Fruit fly (Drosophila melanogaster): Measurements from ENCODE around the gene CNMaR.

Gene CNMaR

DNA sequence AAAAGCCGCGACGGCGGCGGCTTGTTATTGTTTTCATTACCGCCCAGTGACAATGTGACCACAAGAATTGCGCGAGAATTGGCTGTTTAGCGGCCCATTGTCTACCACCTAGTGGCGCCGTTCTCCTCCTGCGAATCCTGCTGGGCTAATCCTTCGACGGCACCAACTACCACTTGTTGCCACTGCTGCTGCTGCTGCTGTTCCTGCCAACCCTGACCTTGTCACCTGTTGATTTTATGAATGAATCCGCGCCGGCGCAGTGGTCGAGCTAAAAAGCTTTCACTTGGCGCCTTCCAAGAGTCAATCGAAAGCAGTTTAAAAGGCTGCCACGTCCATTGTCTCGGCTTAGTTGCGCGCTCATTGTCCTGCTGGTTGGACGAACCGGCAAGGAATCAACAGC lies at the start of gene CNMaR:
TSS of gene CNMaR (plus strand) at position 348 of the 400 bp plus-strand sequence.
- TF ChIP-seq Myc (optimal IDR thresholded peaks at IDR 0.05) (no peak), insv (optimal IDR thresholded peaks at IDR 0.05) (no peak)

DNA sequence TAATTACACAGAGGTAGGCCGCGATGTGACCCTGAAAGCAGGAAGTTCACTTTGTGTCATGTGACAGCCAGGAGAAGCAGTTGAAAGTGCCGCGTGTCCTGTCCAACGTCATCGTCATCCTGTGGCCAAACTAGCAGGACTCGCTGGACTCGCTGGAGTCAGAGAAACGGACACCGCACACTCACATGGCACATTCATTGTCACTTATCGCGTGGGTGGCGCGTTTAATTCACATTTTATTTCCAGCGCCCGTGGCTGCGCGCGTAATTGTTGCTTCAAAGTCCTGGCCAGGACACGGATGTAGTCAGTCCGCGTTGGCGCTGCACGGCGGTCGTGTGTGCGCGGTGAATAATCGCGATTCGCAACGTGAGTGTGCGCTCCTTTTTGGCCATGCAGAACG lies 46.4 kb upstream of the CNMaR start, which contains the start of gene Tmc:
TSS of gene Tmc (plus strand) at position 301 of the 400 bp plus-strand sequence.
- TF ChIP-seq ttk (optimal IDR thresholded peaks at IDR 0.05) (no peak), h (optimal IDR thresholded peaks at IDR 0.05) (no peak), Myc (optimal IDR thresholded peaks at IDR 0.05) (no peak), insv (optimal IDR thresholded peaks at IDR 0.05) (no peak), Sin3A (optimal IDR thresholded peaks at IDR 0.05) (no peak), psq (optimal IDR thresholded peaks at IDR 0.05) (no peak)

DNA sequence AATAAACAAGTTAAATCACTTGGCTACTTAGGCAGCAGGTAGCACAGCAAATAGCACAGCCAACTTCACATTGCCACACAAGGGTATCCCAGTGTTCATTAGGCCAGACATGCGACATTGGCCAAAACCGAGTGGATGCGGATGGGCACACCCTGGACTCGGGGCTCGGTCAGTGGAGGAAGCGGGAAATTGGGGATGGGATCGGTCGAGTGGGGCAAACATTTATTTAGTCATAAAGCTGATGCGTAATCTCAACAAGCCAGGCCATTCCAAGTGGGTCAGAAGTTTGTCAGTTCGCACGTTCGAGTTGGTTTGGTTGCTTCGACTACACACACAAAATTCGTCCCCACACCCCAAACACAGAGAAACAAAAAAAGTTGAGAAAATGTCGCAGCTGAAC lies 45.2 kb upstream of the CNMaR start, which contains the start of gene CG3222:
TSS of gene CG3222 (plus strand) at position 301 of the 400 bp plus-strand sequence.
- TF ChIP-seq h (optimal IDR thresholded peaks at IDR 0.05) (no peak), Myc (optimal IDR thresholded peaks at IDR 0.05) (no peak), psq (optimal IDR thresholded peaks at IDR 0.05) (no peak), insv (optimal IDR thresholded peaks at IDR 0.05) (no peak), ttk (optimal IDR thresholded peaks at IDR 0.05) (no peak)

DNA sequence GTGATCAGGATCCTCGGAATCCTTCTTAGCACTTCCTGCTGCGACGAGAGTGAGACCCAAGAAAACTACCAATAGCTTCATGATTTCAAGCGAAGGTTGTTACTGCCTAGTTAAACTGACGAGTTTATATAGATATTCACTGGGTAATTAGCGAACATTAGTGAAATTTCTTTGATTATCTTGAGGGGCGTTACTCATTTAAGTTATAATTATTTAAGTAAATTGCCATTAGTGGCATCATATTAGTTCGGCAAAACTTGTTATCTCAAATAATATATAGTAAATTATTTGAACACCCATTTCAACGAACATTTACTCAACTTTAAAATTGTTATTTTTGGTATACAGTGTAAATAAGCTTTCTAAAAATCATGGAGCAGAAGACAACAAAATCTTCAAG lies 42.7 kb upstream of the CNMaR start, which contains the start of the genes CG3088 and CG3306:
TSS of gene CG3088 (minus strand) at position 101 of the 400 bp plus-strand sequence.
TSS of gene CG3306 (plus strand) at position 299 of the 400 bp plus-strand sequence.
- no peak for TF ChIP-seq h (optimal IDR thresholded peaks at IDR 0.05)

DNA sequence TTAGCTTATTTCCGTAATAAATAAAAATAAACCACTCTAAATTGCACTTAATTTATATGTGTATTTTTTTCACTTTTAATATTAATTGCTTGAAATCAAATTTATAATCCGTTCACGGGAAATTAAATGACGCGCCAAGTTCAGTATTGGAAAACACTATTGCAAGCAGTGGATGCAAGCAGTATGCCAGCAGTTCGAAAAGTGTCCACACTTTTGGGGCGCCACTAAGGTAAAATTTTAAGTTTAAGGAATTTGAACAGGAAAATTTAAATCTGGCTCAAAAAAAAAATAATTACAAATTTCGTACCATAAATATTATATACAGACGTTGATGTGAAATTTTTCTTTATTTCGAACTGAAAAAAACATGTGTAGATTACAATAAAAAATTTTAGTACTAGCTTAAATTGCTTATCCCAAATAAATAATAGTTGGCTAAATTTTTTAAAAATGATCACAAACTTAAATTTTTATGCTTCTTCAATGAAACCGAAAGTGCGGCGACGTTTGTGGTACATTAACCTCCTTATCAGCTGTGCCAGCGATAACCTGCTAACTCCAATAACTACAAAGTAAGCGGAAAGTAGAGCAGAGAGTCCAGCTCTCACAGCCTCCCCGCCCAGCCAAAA lies 29.8 kb upstream of the CNMaR start:
- TF ChIP-seq insv (optimal IDR thresholded peaks at IDR 0.05) (no peak), h (optimal IDR thresholded peaks at IDR 0.05) (no peak)

DNA sequence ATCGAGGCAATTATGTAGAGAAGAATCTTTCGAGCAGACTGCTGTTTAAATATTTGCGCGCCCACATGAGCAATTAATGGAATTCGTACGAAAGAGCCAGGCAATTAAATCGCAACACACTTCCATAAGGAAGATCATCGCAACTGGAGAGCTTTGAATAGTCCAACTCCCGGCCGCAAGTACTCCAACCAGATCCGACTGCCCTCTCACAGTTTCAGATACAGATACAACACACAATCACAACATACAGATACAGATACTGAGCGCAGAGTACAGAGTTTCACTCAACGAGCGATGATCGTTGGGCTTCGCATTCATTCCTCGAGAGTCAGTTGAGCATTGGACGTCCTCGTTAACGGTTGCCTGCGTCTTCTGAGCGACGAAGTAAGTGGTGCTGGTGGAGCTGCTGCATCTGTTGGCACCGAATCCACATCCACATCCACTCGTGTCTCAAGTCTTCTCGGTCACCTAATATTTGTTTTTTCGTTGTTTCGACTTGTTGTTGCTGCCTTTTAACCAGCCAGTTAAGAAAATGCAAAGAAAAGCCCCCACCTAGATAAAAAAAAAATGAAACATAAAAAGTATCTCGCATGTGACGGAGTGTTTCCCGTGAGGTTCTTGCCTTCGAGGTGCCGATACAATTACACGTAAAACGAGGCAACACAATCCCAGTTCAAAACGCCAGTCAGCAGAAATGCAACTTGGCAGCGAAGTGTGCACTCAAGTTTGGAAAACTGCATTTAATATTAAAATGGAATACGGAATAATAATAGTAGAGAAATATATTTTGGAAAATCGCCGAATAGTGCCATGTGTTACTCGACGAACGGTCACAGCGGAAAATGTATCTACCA lies 29.1 kb upstream of the CNMaR start, which contains the start of gene LanB2:
TSS of gene LanB2 (plus strand) at position 326 of the 854 bp plus-strand sequence.
- no peak for TF ChIP-seq Myc (optimal IDR thresholded peaks at IDR 0.05)
- no peak for TF ChIP-seq h (optimal IDR thresholded peaks at IDR 0.05)
- TF ChIP-seq Sin3A (optimal IDR thresholded peaks at IDR 0.05) = no peak
- TF ChIP-seq ttk (optimal IDR thresholded peaks at IDR 0.05) = no peak
- no peak for TF ChIP-seq insv (optimal IDR thresholded peaks at IDR 0.05)
- TF ChIP-seq psq (optimal IDR thresholded peaks at IDR 0.05) = no peak

DNA sequence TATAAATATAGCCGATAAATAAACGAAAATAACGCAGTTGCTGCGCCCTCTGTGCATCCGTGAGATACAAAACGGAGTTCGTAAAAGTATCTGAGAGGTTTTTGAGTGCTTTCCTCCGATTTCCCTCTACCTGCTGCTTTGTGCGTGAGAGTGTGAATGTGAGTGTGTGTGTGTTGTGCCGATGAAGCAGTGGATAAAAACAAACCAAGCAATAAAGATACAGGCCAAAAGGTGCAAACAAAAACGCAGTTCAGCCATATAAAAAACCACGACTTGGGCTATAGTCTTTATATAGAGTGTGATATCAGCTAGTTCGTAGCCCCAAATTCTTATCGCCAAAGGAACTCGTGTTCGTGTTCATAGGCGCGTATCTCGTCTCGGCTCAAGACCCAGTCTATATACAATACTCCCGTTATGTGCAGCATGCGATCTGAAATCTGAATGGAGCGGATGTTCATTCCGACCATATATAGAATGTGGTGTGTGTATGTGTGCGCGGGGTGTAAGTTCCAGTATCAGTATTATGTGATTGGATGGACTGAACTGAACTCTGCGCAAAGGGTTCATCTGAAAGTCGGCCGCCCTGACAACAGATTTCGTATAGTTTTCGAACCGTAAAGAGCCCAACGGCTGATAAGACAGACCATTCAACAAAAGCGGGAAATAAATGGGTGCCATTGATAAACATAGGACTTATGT lies 28.3 kb upstream of the CNMaR start:
- no peak for TF ChIP-seq ttk (optimal IDR thresholded peaks at IDR 0.05)
- no peak for TF ChIP-seq Sin3A (optimal IDR thresholded peaks at IDR 0.05)
- no peak for TF ChIP-seq Myc (optimal IDR thresholded peaks at IDR 0.05)
- TF ChIP-seq insv (optimal IDR thresholded peaks at IDR 0.05) = no peak
- no peak for TF ChIP-seq h (optimal IDR thresholded peaks at IDR 0.05)
- no peak for TF ChIP-seq psq (optimal IDR thresholded peaks at IDR 0.05)

DNA sequence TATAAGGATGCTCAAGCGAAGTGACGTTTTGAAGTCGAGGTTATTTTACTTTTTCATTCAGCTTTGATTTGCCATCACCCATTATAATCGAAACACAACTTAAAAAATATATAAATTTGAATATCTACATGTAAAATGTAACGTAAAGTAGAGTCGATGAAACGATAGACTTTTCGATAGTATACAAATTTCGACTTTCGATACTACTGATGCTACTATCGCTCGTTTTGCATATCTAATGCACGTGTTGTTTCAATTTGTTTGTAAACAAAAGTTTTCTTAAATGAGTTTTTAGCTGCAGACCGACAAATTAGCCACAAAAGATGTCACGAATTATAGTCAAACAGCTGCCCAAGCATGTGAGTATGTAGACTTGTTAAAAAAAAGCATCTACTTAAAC lies 19.9 kb upstream of the CNMaR start, which contains the start of gene CG3335:
TSS of gene CG3335 (plus strand) at position 224 of the 400 bp plus-strand sequence.
- no peak for TF ChIP-seq Myc (optimal IDR thresholded peaks at IDR 0.05)
- no peak for TF ChIP-seq h (optimal IDR thresholded peaks at IDR 0.05)
- no peak for TF ChIP-seq psq (optimal IDR thresholded peaks at IDR 0.05)
- no peak for TF ChIP-seq Sin3A (optimal IDR thresholded peaks at IDR 0.05)
- TF ChIP-seq insv (optimal IDR thresholded peaks at IDR 0.05) = no peak
- no peak for TF ChIP-seq ttk (optimal IDR thresholded peaks at IDR 0.05)

DNA sequence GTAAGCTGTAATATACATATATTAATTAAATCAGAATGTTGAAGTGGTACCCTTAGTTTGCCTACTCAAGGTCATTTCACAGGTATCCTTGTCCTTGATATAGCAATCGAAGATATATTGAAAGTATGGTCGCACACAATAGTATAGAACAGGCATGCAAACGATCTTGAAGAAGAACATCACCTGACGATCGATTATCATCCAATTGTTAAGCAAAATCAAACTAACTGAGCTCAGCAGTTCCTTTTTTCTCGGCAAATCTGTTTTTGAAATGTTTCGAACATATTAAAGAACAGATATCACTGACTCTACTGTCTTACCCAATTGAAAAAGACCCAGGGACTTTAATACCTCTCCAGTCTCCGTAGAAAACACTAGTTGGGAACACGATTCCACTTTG lies 15.5 kb upstream of the CNMaR start, which contains the start of gene Cyp40:
TSS of gene Cyp40 (plus strand) at position 301 of the 400 bp plus-strand sequence.
- no peak for TF ChIP-seq Myc (optimal IDR thresholded peaks at IDR 0.05)

DNA sequence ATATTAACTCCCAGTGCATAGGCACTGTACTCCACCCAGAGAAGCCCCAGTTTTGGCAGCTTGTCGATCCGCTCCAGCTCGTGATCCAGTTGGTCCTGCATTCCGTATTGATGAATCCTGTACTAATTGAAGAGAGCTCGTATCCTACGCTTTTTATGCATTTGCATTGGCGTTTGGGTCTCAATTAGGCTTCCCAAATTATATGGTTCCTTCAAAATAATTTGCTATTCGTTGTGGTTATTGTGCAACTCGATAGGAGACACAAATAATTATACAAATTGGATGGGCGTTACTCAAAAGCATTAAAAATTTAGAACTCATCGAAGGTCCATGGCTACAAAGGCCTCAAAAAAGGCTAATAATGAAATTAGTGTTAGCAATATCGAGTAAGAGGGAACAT lies 14.8 kb upstream of the CNMaR start, which contains the start of gene Or67b:
TSS of gene Or67b (minus strand) at position 101 of the 400 bp plus-strand sequence.
- no peak for TF ChIP-seq insv (optimal IDR thresholded peaks at IDR 0.05)
- TF ChIP-seq h (optimal IDR thresholded peaks at IDR 0.05) = no peak
- TF ChIP-seq psq (optimal IDR thresholded peaks at IDR 0.05) = no peak
- no peak for TF ChIP-seq Sin3A (optimal IDR thresholded peaks at IDR 0.05)
- TF ChIP-seq ttk (optimal IDR thresholded peaks at IDR 0.05) = no peak
- no peak for TF ChIP-seq Myc (optimal IDR thresholded peaks at IDR 0.05)

DNA sequence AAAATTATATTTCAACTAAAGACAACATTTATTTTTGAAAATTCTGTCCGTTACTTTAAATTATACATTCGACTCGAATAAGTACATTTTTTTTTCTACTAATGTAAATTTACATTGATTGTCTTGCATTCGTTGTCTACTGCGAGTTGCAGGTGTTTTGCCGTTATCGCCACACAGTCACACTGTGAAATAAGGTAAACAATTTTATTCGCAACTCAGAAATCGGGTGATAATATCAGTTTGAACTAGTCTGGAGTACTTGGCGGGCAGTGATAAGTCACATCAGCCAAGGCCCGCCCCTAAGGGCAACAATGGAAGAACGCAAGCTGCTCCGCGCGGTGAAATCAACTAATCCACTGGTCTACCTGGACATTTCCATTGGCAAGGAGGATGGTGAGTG lies 14.0 kb upstream of the CNMaR start:
- TF ChIP-seq Myc (optimal IDR thresholded peaks at IDR 0.05) = no peak
- TF ChIP-seq insv (optimal IDR thresholded peaks at IDR 0.05) = no peak

DNA sequence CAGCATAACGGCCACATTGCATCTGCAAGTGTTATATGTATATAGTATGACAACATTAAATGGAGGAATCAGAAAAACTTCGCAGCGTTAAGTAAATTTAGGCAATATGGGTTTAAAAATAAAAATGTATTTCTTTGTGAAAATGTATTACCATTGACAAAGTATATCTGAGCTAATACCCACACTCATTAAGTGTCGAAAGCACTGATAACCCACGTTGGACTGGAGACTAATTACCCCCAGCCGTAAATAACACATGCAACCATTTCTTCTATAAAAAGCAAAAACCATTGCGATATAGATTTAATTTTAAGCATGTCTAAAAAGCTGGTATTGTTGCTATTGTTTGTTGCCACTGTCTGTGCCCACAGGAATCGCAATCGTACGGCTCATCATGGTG lies 6.1 kb upstream of the CNMaR start, which contains the start of gene CG8329:
TSS of gene CG8329 (plus strand) at position 301 of the 400 bp plus-strand sequence.
- no peak for TF ChIP-seq psq (optimal IDR thresholded peaks at IDR 0.05)
- TF ChIP-seq Myc (optimal IDR thresholded peaks at IDR 0.05) = no peak
- TF ChIP-seq h (optimal IDR thresholded peaks at IDR 0.05) = no peak
